Fruit fly (Drosophila melanogaster) whole organism: ENCODE measurements around the gene CG42449.

Experiments
- CG8478 ChIP-seq: fragments of >200 bp; optimal IDR thresholded peaks from 2 replicates; lab custom pipeline; 2018; ENCODE audit warnings: inconsistent platforms
- psq ChIP-seq: fragments of >200 bp; optimal IDR thresholded peaks from 2 replicates; lab custom pipeline; 2017

dm6 chrX:5698087-5698727 lies 15.2 kb downstream of the CG42449 start, which contains the start of gene AdamTS-B:
- no peak for TF ChIP-seq CG8478 (lab: Kevin White, UChicago)
- no peak for TF ChIP-seq psq
